Worm (Caenorhabditis elegans) whole organism, L3 larva: ENCODE measurements around the gene ZK856.14.

Experiments
- elt-2 ChIP-seq: sonication (generic microtip); optimal IDR thresholded peaks from 2 replicates; lab custom pipeline; 2016; ENCODE audit warnings: missing genetic modification reagents, mild to moderate bottlenecking, missing genetic modification characterization, missing compliant biosample characterization
- fkh-2 ChIP-seq: fragments of 150-350 bp; optimal IDR thresholded peaks from 2 replicates; lab custom pipeline; 2014; ENCODE audit warnings: missing biosample characterization, missing genetic modification reagents, missing genetic modification characterization
- fos-1 ChIP-seq: fragments of 150-350 bp; optimal IDR thresholded peaks from 2 replicates; lab custom pipeline; 2014; ENCODE audit warnings: missing biosample characterization, missing genetic modification characterization
- nfya-1 ChIP-seq: sonication (generic microtip); optimal IDR thresholded peaks from 2 replicates; lab custom pipeline; 2017; ENCODE audit warnings: missing genetic modification characterization, mild to moderate bottlenecking, missing compliant biosample characterization, antibody characterized with exemption, moderate library complexity; ENCODE audit not compliant: insufficient read depth
- nhr-25 ChIP-seq: sonication (generic microtip); optimal IDR thresholded peaks from 2 replicates; lab custom pipeline; 2017; ENCODE audit warnings: missing biosample characterization, missing genetic modification characterization
- nhr-28 ChIP-seq: fragments of 150-350 bp; optimal IDR thresholded peaks from 2 replicates; lab custom pipeline; 2014; ENCODE audit warnings: missing biosample characterization, missing genetic modification characterization
- nhr-77 ChIP-seq: fragments of 150-350 bp; optimal IDR thresholded peaks from 2 replicates; lab custom pipeline; 2014; ENCODE audit warnings: missing biosample characterization, missing genetic modification characterization
- snpc-4 ChIP-seq: fragments of 150-350 bp; optimal IDR thresholded peaks from 2 replicates; lab custom pipeline; 2014; ENCODE audit warnings: missing biosample characterization, missing genetic modification characterization
- ztf-4 ChIP-seq: fragments of 150-350 bp; optimal IDR thresholded peaks from 2 replicates; lab custom pipeline; 2014; ENCODE audit warnings: missing biosample characterization, missing genetic modification characterization

DNA sequence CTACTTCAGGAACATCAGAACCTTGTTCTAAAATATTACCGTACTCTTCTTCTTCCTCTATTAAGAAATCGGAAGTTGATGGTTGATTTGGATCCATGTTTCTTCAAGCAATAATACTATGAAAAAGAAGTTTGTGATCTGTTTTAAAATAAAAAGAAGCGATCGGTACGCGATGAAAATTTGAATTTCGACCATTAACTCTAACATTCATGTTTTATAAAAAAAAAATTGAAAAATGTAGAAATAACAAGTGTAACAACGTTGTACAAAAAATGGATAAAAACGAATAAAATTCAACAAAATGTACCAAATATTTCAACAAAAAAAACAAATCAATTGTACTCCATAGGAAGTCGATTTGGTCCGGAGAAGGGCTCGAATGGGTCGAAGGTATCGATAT lies 6.6 kb upstream of the ZK856.14 start, which contains the start of gene tftc-3:
- TF ChIP-seq nhr-28 (tag; lab: Kevin White, UChicago) (no peak), snpc-4 (tag; lab: Kevin White, UChicago) (no peak), elt-2 (tag; lab: Kevin White, UChicago) (no peak), nhr-25 (no peak), nhr-77 (tag; lab: Kevin White, UChicago) (no peak), ztf-4 (tag; lab: Kevin White, UChicago) (no peak), fos-1 (tag; lab: Kevin White, UChicago) (no peak), nfya-1 (tag; lab: Kevin White, UChicago) (no peak), fkh-2 (tag; lab: Kevin White, UChicago) (no peak)
